Worm (Caenorhabditis elegans): ENCODE data around the gene C07H4.1.
A peak's percentile ranks its signal among the peaks of the same experiment; 100 is the strongest.

Gene C07H4.1

DNA sequence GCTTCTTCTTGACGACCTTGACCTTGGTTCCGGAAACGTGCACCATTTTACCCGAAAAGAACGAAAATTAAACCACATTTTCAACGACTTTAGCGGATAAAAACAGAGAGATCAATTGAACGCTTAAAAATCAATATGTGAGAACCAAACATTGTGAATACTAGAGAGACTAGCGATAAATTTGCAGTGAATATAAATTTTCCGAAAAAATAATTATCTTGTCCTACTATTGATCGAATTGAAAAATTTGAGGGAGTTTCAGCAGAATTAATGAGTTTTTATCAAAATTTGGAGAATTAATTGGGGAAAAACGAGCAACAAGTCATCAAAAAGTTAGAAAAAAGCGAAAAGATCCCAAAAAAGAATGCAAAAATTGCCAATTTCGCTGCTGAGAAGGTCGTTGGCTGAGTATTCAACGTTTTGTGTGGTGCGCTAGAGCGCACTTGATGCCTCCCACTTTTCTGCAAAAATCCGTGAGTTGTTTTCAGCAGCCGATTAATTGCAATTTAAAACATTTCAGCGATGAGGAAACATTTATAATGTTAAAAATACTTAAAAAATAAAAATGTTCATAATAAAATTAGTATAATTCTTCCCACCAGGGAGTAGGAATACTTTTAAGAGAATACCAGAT is 36.3 kb downstream of the C07H4.1 start, which contains the start of gene rpl-32 (continued):
- peak; percentile 74 for TF ChIP-seq nhr-47 (tag; optimal IDR thresholded peaks at IDR 0.05)
- TF ChIP-seq fkh-8 (tag; optimal IDR thresholded peaks at IDR 0.05), result peak; percentile 81
- peak; percentile 78 for TF ChIP-seq blmp-1 (tag; optimal IDR thresholded peaks at IDR 0.05)
- peak; percentile 67 for TF ChIP-seq swsn-7 (tag; optimal IDR thresholded peaks at IDR 0.05)
- peak; percentile 53 for TF ChIP-seq lin-39 (tag; optimal IDR thresholded peaks at IDR 0.05)
- TF ChIP-seq isw-1 (GFP tag; IDR thresholded peaks at IDR 0.05), result peak; percentile 69
- TF ChIP-seq fos-1 (tag; optimal IDR thresholded peaks at IDR 0.05), result peak; percentile 58
- TF ChIP-seq grh-1 (GFP tag; IDR thresholded peaks at IDR 0.05), result no peak
- peak; percentile 69 for TF ChIP-seq nhr-77 (tag; optimal IDR thresholded peaks at IDR 0.05)
- no peak for TF ChIP-seq ces-1 (GFP tag; optimal IDR thresholded peaks at IDR 0.05)
- TF ChIP-seq elt-2 (tag; optimal IDR thresholded peaks at IDR 0.05), result no peak
- no peak for TF ChIP-seq pqm-1 (tag; optimal IDR thresholded peaks at IDR 0.05)
- no peak for TF ChIP-seq jun-1 (tag; optimal IDR thresholded peaks at IDR 0.05)
- TF ChIP-seq hlh-17 (GFP tag; optimal IDR thresholded peaks at IDR 0.05; ENCODE audit: borderline replicate concordance), result no peak
- peak; percentile 61 for TF ChIP-seq unc-130 (tag; optimal IDR thresholded peaks at IDR 0.05)
- peak; percentile 12 for TF ChIP-seq fkh-4 (tag; optimal IDR thresholded peaks at IDR 0.05; ENCODE audit: borderline replicate concordance)
- TF ChIP-seq lin-14 (GFP tag; optimal IDR thresholded peaks at IDR 0.05), result peak; percentile 87
- TF ChIP-seq nhr-20 (tag; optimal IDR thresholded peaks at IDR 0.05), result peak; percentile 76
- TF ChIP-seq sup-37 (GFP tag; optimal IDR thresholded peaks at IDR 0.05), result no peak
- no peak for TF ChIP-seq unc-98 (GFP tag; IDR thresholded peaks at IDR 0.05)
- TF ChIP-seq dpl-1 (GFP tag; optimal IDR thresholded peaks at IDR 0.05), result peak; percentile 63 to 80 (median 76)
- peak; percentile 20 for TF ChIP-seq mef-2 (tag; optimal IDR thresholded peaks at IDR 0.05)
- peak; percentile 82 for TF ChIP-seq nhr-71 (tag; optimal IDR thresholded peaks at IDR 0.05)
- TF ChIP-seq dsc-1 (tag; optimal IDR thresholded peaks at IDR 0.05), result peak; percentile 45
- TF ChIP-seq nhr-76 (tag; optimal IDR thresholded peaks at IDR 0.05), result no peak
- TF ChIP-seq rnt-1 (tag; optimal IDR thresholded peaks at IDR 0.05), result peak; percentile 78
- TF ChIP-seq tbx-2 (tag; optimal IDR thresholded peaks at IDR 0.05), result peak; percentile 72
- TF ChIP-seq sptf-1 (tag; optimal IDR thresholded peaks at IDR 0.05), result no peak
- TF ChIP-seq pax-3 (tag; optimal IDR thresholded peaks at IDR 0.05), result no peak
- TF ChIP-seq aly-2 (tag; optimal IDR thresholded peaks at IDR 0.05), result no peak
- peak; percentile 42 for TF ChIP-seq irx-1 (tag; optimal IDR thresholded peaks at IDR 0.05)
- TF ChIP-seq lin-13 (GFP tag; optimal IDR thresholded peaks at IDR 0.05), result peak; percentile 56

- TF ChIP-seq isw-1 (GFP tag; IDR thresholded peaks at IDR 0.05), result no peak
- TF ChIP-seq lin-14 (GFP tag; optimal IDR thresholded peaks at IDR 0.05), result no peak
- TF ChIP-seq lsy-2 (tag; optimal IDR thresholded peaks at IDR 0.05), result peak in 1 of 2 experiments; percentile 43
Observed at ce11 chrII:9056215-9056819, 37.2 kb downstream of the C07H4.1 start.

DNA sequence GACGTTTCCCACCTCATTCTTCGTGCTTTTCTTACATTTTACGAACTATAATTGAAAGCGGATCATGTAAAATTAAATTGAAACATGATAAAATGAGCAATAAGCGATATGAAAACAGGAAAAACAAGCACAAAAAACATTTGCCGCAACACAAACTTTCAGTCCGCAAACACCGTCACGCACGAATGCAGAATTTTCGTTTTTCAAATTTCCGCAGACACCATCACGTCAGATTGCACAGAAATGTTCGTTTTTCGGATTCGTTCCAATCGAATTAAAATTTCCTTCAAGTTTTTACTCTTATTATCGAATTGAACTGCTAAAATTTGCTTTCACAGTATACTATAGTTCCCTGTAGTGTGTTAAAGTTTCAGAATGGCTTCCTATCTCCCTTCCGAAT is 38.9 kb downstream of the C07H4.1 start, which contains the start of gene chmp-7:
chmp-7 (plus strand) TSS at position 369 of the 400 bp plus-strand sequence.
- TF ChIP-seq nhr-11 (tag; optimal IDR thresholded peaks at IDR 0.05) (no peak), sptf-1 (tag; optimal IDR thresholded peaks at IDR 0.05) (no peak), efl-3 (GFP tag; optimal IDR thresholded peaks at IDR 0.05) (no peak), lin-14 (GFP tag; optimal IDR thresholded peaks at IDR 0.05) (peak; percentile 98), xbp-1 (tag; optimal IDR thresholded peaks at IDR 0.05) (peak; percentile 79), aha-1 (tag; optimal IDR thresholded peaks at IDR 0.05) (no peak), hlh-4 (tag; optimal IDR thresholded peaks at IDR 0.05) (no peak), vab-15 (tag; optimal IDR thresholded peaks at IDR 0.05) (no peak), zag-1 (tag; optimal IDR thresholded peaks at IDR 0.05) (peak; percentile 52), jun-1 (tag; optimal IDR thresholded peaks at IDR 0.05) (peak; percentile 85), lin-35 (GFP tag; optimal IDR thresholded peaks at IDR 0.05) (peak; percentile 90 to 93), ama-1 (optimal IDR thresholded peaks at IDR 0.05) (peak; percentile 23), lin-39 (tag; optimal IDR thresholded peaks at IDR 0.05) (peak; percentile 61), nhr-71 (tag; optimal IDR thresholded peaks at IDR 0.05) (peak; percentile 91), C34B4.2 (tag; optimal IDR thresholded peaks at IDR 0.05) (no peak), pqm-1 (tag; optimal IDR thresholded peaks at IDR 0.05) (no peak), fos-1 (tag; optimal IDR thresholded peaks at IDR 0.05) (peak; percentile 82), swsn-7 (tag; optimal IDR thresholded peaks at IDR 0.05) (peak; percentile 87), C04F5.9 (tag; optimal IDR thresholded peaks at IDR 0.05) (peak; percentile 79), tlp-1 (tag; optimal IDR thresholded peaks at IDR 0.05) (no peak), nhr-12 (tag; optimal IDR thresholded peaks at IDR 0.05) (no peak), nhr-47 (tag; optimal IDR thresholded peaks at IDR 0.05) (peak; percentile 88), dsc-1 (tag; optimal IDR thresholded peaks at IDR 0.05) (peak; percentile 71), ceh-82 (tag; optimal IDR thresholded peaks at IDR 0.05) (peak; percentile 72 to 93 (median 83)), hlh-17 (GFP tag; optimal IDR thresholded peaks at IDR 0.05; ENCODE audit: borderline replicate concordance) (no peak), ces-1 (GFP tag; optimal IDR thresholded peaks at IDR 0.05) (peak; percentile 57)
